Comparison of ENCODE assay signal across 2 worm cellular contexts in the genomic region with DNA sequence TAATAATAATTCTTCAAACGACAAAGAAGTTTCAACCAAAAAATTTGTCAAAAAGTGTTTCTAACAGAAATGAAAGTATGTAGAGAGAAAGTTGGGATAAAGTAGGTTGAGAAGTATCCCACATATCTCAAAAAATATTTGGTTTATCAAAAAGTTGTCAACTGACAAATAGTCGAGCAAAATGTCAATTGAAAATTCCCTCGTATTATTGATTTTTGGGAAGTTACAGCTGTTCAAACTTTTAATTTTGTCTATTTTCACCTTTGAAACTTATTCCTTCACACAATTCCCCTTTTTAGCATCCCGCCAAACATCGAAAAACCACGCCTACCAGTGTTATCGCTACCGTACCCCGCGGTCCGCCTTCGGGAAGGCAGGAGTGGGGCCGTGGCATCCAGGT.
TF ChIP-seq lines count a peak whose summit lies in the region.

TSS of gene tbx-8 (plus strand) at position 301 of the 400 bp plus-strand sequence.

TF ChIP-seq in whole organism, midembryonic, 9 proteins besides CTCF, POLR2A, EP300 and RAD21:
- TF ChIP-seq cog-1 (tag; optimal IDR thresholded peaks at IDR 0.05; lab: Kevin White, UChicago) (no peak), klf-2 (GFP tag; conservative IDR thresholded peaks at IDR 0.05; lab: Robert Waterston, UW) (no peak), ref-1 (GFP tag; conservative IDR thresholded peaks at IDR 0.05; lab: Robert Waterston, UW) (0 out of 2 replicates have a peak, but pooled peaks have one; percentile 8), T22C8.4 (GFP tag; IDR thresholded peaks at IDR 0.05; lab: Robert Waterston, UW) (no peak)

TF ChIP-seq in whole organism, young adult, 124 proteins besides CTCF, POLR2A, EP300 and RAD21:
- peak; percentile 46; the same call in 1 of the 2 replicates for TF ChIP-seq zfh-2 (GFP tag; conservative IDR thresholded peaks at IDR 0.05; lab: Robert Waterston, UW)
- TF ChIP-seq Y79H2A.3 (GFP tag; conservative IDR thresholded peaks at IDR 0.05; lab: Robert Waterston, UW), result no peak
